Fruit fly (Drosophila melanogaster) whole organism, pupa: ENCODE results near the gene CG31493.

ENCODE experiments used
- CG10348 ChIP-seq: fragments of 200-800 bp; sonication (Bioruptor generic); IDR thresholded peaks from 2 replicates; pipeline ENCODE4 v1.3.6; 2022; ENCODE audit warnings: missing biosample characterization, missing genetic modification characterization
- CG12605 ChIP-seq: fragments of 200-800 bp; sonication (Bioruptor generic); IDR thresholded peaks from 2 replicates; pipeline ENCODE4 v1.3.6; 2022; ENCODE audit warnings: missing biosample characterization, missing genetic modification characterization
- CG13204 ChIP-seq: fragments of 200-800 bp; sonication (Bioruptor generic); optimal IDR thresholded peaks from 2 replicates; lab custom pipeline; 2018; ENCODE audit warnings: missing biosample characterization, mild to moderate bottlenecking, missing genetic modification characterization, moderate library complexity
- CG14655 ChIP-seq: fragments of 200-800 bp; sonication (Bioruptor generic); optimal IDR thresholded peaks from 3 replicates; lab custom pipeline; 2017; ENCODE audit warnings: mild to moderate bottlenecking, missing biosample characterization, missing genetic modification reagents, missing genetic modification characterization
- CG15710 ChIP-seq: fragments of 200-800 bp; sonication (Bioruptor generic); optimal IDR thresholded peaks from 2 replicates; lab custom pipeline; 2018; ENCODE audit warnings: missing biosample characterization, mild to moderate bottlenecking, missing genetic modification characterization, moderate library complexity
- CG17806 ChIP-seq: fragments of 200-800 bp; sonication (Bioruptor generic); optimal IDR thresholded peaks from 2 replicates; lab custom pipeline; 2018; ENCODE audit warnings: missing biosample characterization, mild to moderate bottlenecking, missing genetic modification characterization, moderate library complexity
- CG32121 ChIP-seq: fragments of 200-800 bp; sonication (Bioruptor generic); IDR thresholded peaks from 2 replicates; pipeline ENCODE4 v1.3.6; 2022; ENCODE audit warnings: missing biosample characterization, missing genetic modification characterization
- CG34367 ChIP-seq: fragments of 200-800 bp; sonication (Bioruptor generic); optimal IDR thresholded peaks from 2 replicates; lab custom pipeline; 2018; ENCODE audit warnings: missing biosample characterization, mild to moderate bottlenecking, missing genetic modification characterization
- CG4496 ChIP-seq: fragments of 200-800 bp; sonication (Bioruptor generic); IDR thresholded peaks from 3 replicates; pipeline ENCODE4 v1.3.6; 2022; ENCODE audit warnings: missing biosample characterization, missing genetic modification characterization
- CG8159 ChIP-seq: fragments of 200-800 bp; sonication (Bioruptor generic); optimal IDR thresholded peaks from 3 replicates; lab custom pipeline; 2018; ENCODE audit warnings: missing biosample characterization, mild to moderate bottlenecking, missing genetic modification characterization, moderate library complexity
- CG8301 ChIP-seq: fragments of 200-800 bp; sonication (Bioruptor generic); optimal IDR thresholded peaks from 2 replicates; lab custom pipeline; 2018; ENCODE audit warnings: missing biosample characterization, mild to moderate bottlenecking, missing genetic modification characterization
- CG9948 ChIP-seq: fragments of 200-800 bp; sonication (Bioruptor generic); optimal IDR thresholded peaks from 2 replicates; lab custom pipeline; 2018; ENCODE audit warnings: missing biosample characterization, mild to moderate bottlenecking, missing genetic modification characterization, moderate library complexity
- D1 ChIP-seq: fragments of 200-800 bp; sonication (Bioruptor generic); optimal IDR thresholded peaks from 2 replicates; lab custom pipeline; 2018; ENCODE audit warnings: missing biosample characterization, mild to moderate bottlenecking, missing genetic modification characterization, moderate library complexity
- EcR ChIP-seq: fragments of 200-800 bp; sonication (Bioruptor generic); optimal IDR thresholded peaks from 3 replicates; lab custom pipeline; 2019; ENCODE audit warnings: missing biosample characterization, missing genetic modification characterization, mild to moderate bottlenecking, moderate library complexity, missing genetic modification reagents
- Ets98B ChIP-seq: fragments of 200-800 bp; sonication (Bioruptor generic); IDR thresholded peaks from 2 replicates; pipeline ENCODE4 v1.3.6; 2022; ENCODE audit warnings: missing biosample characterization, missing genetic modification characterization
- Pif1A ChIP-seq: fragments of 200-800 bp; sonication (Bioruptor generic); optimal IDR thresholded peaks from 3 replicates; lab custom pipeline; 2016; ENCODE audit warnings: missing biosample characterization, missing genetic modification characterization
- Pif1B ChIP-seq: fragments of 200-800 bp; sonication (Bioruptor generic); optimal IDR thresholded peaks from 3 replicates; lab custom pipeline; 2016; ENCODE audit warnings: missing biosample characterization, missing genetic modification characterization
- Snoo ChIP-seq: fragments of 200-800 bp; sonication (Bioruptor generic); optimal IDR thresholded peaks from 3 replicates; lab custom pipeline; 2017; ENCODE audit warnings: missing biosample characterization, mild to moderate bottlenecking, missing genetic modification characterization, inconsistent platforms
- fd96Ca ChIP-seq: fragments of 200-800 bp; sonication (Bioruptor generic); IDR thresholded peaks from 3 replicates; pipeline ENCODE4 v1.3.6; 2022; ENCODE audit warnings: missing biosample characterization, missing genetic modification characterization
- gl ChIP-seq: fragments of 200-800 bp; sonication (Bioruptor generic); optimal IDR thresholded peaks from 2 replicates; lab custom pipeline; 2018; ENCODE audit warnings: missing biosample characterization, mild to moderate bottlenecking, missing genetic modification characterization
- rn ChIP-seq: fragments of 200-800 bp; sonication (Bioruptor generic); IDR thresholded peaks from 2 replicates; pipeline ENCODE4 v1.3.6; 2022; ENCODE audit warnings: missing biosample characterization, missing genetic modification characterization

CG31493 gene

dm6 chr3R:7086377-7087200, 44.8 kb upstream of the CG31493 start, which contains the start of gene alphaTub84B:
alphaTub84B (plus strand) TSS chr3R:7086599.
- peak; percentile 69 for TF ChIP-seq Pif1B (GFP tag; lab: Kevin White, UChicago)
- TF ChIP-seq CG4496 (GFP tag; lab: Robert Waterston, UW), result peak; percentile 57; the same call in 1 of the 3 replicates
- TF ChIP-seq fd96Ca (GFP tag; lab: Robert Waterston, UW), result peak; percentile 54; the same call in 1 of the 3 replicates
- peak; percentile 4 for TF ChIP-seq CG9948 (tag; lab: Kevin White, UChicago)
- no peak for TF ChIP-seq CG17806 (tag; lab: Kevin White, UChicago)
- TF ChIP-seq rn, result no peak
- TF ChIP-seq gl (tag; lab: Kevin White, UChicago), result peak; percentile 25
- TF ChIP-seq Snoo (tag; lab: Kevin White, UChicago), result peak; percentile 71
- TF ChIP-seq CG15710 (tag; lab: Kevin White, UChicago), result peak; percentile 35
- TF ChIP-seq Pif1A, result peak; percentile 52
- TF ChIP-seq CG14655 (GFP tag; lab: Kevin White, UChicago), result no peak
- TF ChIP-seq CG10348 (GFP tag; lab: Robert Waterston, UW), result no peak
- TF ChIP-seq CG8301, result peak; percentile 24
- TF ChIP-seq CG13204, result peak; percentile 61
- TF ChIP-seq CG32121 (GFP tag; lab: Robert Waterston, UW), result 0 out of 2 replicates have a peak, but pooled peaks have one; percentile 24
- TF ChIP-seq CG8159, result peak; percentile 27
- TF ChIP-seq Ets98B (GFP tag; lab: Robert Waterston, UW), result peak; percentile 70
- peak; percentile 54 for TF ChIP-seq CG12605 (GFP tag; lab: Robert Waterston, UW)
- TF ChIP-seq EcR, result peak; percentile 31
- no peak for TF ChIP-seq D1
- TF ChIP-seq CG34367 (tag; lab: Kevin White, UChicago), result peak; percentile 29

dm6 chr3R:7087201-7087505, 44.2 kb upstream of the CG31493 start:
- peak; percentile 26; the same call in 1 of the 2 replicates for TF ChIP-seq CG32121 (GFP tag; lab: Robert Waterston, UW)
- TF ChIP-seq rn, result no peak
- TF ChIP-seq CG8159, result no peak
- TF ChIP-seq fd96Ca (GFP tag; lab: Robert Waterston, UW), result no peak

DNA sequence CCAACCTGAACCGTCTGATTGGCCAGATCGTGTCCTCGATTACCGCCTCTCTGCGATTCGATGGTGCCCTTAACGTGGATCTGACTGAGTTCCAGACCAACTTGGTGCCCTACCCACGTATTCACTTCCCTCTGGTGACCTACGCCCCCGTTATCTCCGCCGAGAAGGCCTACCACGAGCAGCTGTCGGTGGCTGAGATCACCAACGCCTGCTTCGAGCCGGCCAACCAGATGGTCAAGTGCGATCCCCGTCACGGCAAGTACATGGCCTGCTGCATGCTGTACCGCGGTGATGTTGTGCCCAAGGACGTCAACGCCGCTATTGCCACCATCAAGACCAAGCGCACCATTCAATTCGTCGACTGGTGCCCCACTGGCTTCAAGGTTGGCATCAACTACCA, 43.5 kb upstream of the CG31493 start:
- TF ChIP-seq CG17806 (tag; lab: Kevin White, UChicago), result no peak
- TF ChIP-seq Snoo (tag; lab: Kevin White, UChicago), result no peak
- no peak for TF ChIP-seq CG32121 (GFP tag; lab: Robert Waterston, UW)
- no peak for TF ChIP-seq rn
- no peak for TF ChIP-seq CG10348 (GFP tag; lab: Robert Waterston, UW)
- TF ChIP-seq Pif1B (GFP tag; lab: Kevin White, UChicago), result no peak
- no peak for TF ChIP-seq CG8159
- TF ChIP-seq CG12605 (GFP tag; lab: Robert Waterston, UW), result no peak

dm6 chr3R:7088837-7089361, 42.5 kb upstream of the CG31493 start:
- TF ChIP-seq CG14655 (GFP tag; lab: Kevin White, UChicago) (no peak), rn (no peak), Pif1A (peak; percentile 20), CG15710 (tag; lab: Kevin White, UChicago) (no peak), CG4496 (GFP tag; lab: Robert Waterston, UW) (0 out of 3 replicates have a peak, but pooled peaks have one; percentile 15), CG8159 (no peak), EcR (peak; percentile 86), Pif1B (GFP tag; lab: Kevin White, UChicago) (no peak), fd96Ca (GFP tag; lab: Robert Waterston, UW) (peak; percentile 53; the same call in 1 of the 3 replicates), CG12605 (GFP tag; lab: Robert Waterston, UW) (no peak)
- TF ChIP-seq, all 21 proteins: peak for 4

DNA sequence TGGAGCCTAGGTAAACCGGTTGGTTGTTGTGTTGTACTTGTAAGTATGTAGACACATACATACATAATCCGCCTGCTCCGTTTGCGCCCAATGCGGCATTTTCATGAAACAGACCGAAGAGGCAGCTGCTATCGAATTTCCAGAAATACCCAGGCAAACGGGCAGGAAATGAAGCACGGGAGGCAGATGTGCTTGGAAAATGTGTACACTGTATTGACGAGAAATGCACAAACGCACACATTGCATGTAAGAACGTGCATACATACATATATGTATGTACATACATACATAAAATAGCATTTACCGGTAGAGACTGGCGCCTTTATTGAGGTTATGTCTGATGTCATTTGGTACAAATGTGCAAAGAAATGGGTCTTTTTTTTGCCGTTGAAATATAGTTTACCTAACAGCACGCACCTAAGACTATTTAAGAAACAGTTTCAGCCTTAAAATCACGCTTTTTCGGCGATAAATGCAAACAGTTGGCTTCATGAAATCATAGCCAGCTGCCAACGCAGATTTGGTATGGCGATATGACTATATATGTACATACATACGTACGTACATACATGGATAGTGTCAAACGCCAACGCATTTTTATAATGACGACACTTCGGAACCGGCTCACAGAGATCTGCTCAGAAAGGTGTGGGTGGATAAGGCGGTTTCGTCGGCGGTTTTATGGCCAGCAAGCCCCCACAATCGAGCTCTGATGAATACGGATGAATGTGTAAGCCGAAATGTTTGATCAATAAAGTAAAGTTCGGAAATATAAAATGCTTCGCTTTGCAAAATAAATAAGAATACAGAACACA, 41.6 kb upstream of the CG31493 start:
- peak; percentile 45; the same call in 1 of the 3 replicates for TF ChIP-seq CG4496 (GFP tag; lab: Robert Waterston, UW)
- no peak for TF ChIP-seq Ets98B (GFP tag; lab: Robert Waterston, UW)
- no peak for TF ChIP-seq CG17806 (tag; lab: Kevin White, UChicago)
- TF ChIP-seq CG32121 (GFP tag; lab: Robert Waterston, UW), result no peak
- TF ChIP-seq CG8301, result no peak
- peak; percentile 32 for TF ChIP-seq CG8159
- TF ChIP-seq rn, result no peak
- TF ChIP-seq CG9948 (tag; lab: Kevin White, UChicago), result no peak
- TF ChIP-seq Pif1A, result no peak
- TF ChIP-seq fd96Ca (GFP tag; lab: Robert Waterston, UW), result no peak
- TF ChIP-seq, all 21 proteins: peak for 2

- TF ChIP-seq CG10348 (GFP tag; lab: Robert Waterston, UW), result no peak
- TF ChIP-seq CG34367 (tag; lab: Kevin White, UChicago), result no peak
- TF ChIP-seq fd96Ca (GFP tag; lab: Robert Waterston, UW), result no peak; the same call in 2 of the 3 replicates
- no peak for TF ChIP-seq CG8301
- TF ChIP-seq Ets98B (GFP tag; lab: Robert Waterston, UW), result no peak
- TF ChIP-seq gl (tag; lab: Kevin White, UChicago), result no peak
- TF ChIP-seq CG13204, result no peak
- TF ChIP-seq CG17806 (tag; lab: Kevin White, UChicago), result peak; percentile 5
- TF ChIP-seq rn, result no peak
- no peak for TF ChIP-seq Pif1B (GFP tag; lab: Kevin White, UChicago)
- TF ChIP-seq EcR, result no peak
- no peak for TF ChIP-seq CG12605 (GFP tag; lab: Robert Waterston, UW)
- no peak; the same call in 2 of the 3 replicates for TF ChIP-seq CG4496 (GFP tag; lab: Robert Waterston, UW)
- TF ChIP-seq CG15710 (tag; lab: Kevin White, UChicago), result peak; percentile 10
- peak; percentile 6 for TF ChIP-seq Pif1A
- TF ChIP-seq CG32121 (GFP tag; lab: Robert Waterston, UW), result peak; percentile 14; the same call in 1 of the 2 replicates
Measured at dm6 chr3R:7090337-7090830, 41.0 kb upstream of the CG31493 start.
